Worm (Caenorhabditis elegans) whole organism, L1 larva: ENCODE results near the gene rpl-12.

Experiments used
- egl-27 ChIP-seq, 2 experiments: fragments of 150-350 bp in 1 of 2; sonication (generic microtip); optimal IDR thresholded peaks; 3 replicates each; lab custom pipeline; 2017 to 2018; ENCODE audit warnings: missing biosample characterization in 2 of 2, missing genetic modification characterization in 2 of 2, missing genetic modification reagents in 2 of 2
- elt-3 ChIP-seq, 6 experiments: fragments of 150-350 bp in 1 of 6; sonication (generic microtip); optimal IDR thresholded peaks; 2 replicates each; lab custom pipeline; 2017 to 2018; ENCODE audit warnings: missing biosample characterization in 6 of 6, missing genetic modification characterization in 6 of 6, inconsistent platforms in 1 of 6
- irx-1 ChIP-seq: sonication (generic microtip); optimal IDR thresholded peaks from 2 replicates; lab custom pipeline; 2016; ENCODE audit warnings: missing genetic modification characterization, missing compliant biosample characterization
- lin-39 ChIP-seq: fragments of 150-350 bp; optimal IDR thresholded peaks from 2 replicates; lab custom pipeline; 2014; ENCODE audit warnings: missing biosample characterization, missing genetic modification reagents, missing genetic modification characterization
- lsy-2 ChIP-seq, 2 experiments: fragments of 150-350 bp; optimal IDR thresholded peaks; 2 replicates each; lab custom pipeline; 2014; ENCODE audit warnings: missing biosample characterization in 2 of 2, missing genetic modification characterization in 2 of 2
- unc-62 ChIP-seq: fragments of 150-350 bp; optimal IDR thresholded peaks from 2 replicates; lab custom pipeline; 2014; ENCODE audit warnings: missing biosample characterization, missing genetic modification reagents, missing genetic modification characterization
- zip-4 ChIP-seq: fragments of 200-800 bp; sonication (Bioruptor generic); optimal IDR thresholded peaks from 2 replicates; lab custom pipeline; 2018; ENCODE audit warnings: mild to moderate bottlenecking, missing genetic modification characterization, moderate library complexity, missing compliant biosample characterization

DNA sequence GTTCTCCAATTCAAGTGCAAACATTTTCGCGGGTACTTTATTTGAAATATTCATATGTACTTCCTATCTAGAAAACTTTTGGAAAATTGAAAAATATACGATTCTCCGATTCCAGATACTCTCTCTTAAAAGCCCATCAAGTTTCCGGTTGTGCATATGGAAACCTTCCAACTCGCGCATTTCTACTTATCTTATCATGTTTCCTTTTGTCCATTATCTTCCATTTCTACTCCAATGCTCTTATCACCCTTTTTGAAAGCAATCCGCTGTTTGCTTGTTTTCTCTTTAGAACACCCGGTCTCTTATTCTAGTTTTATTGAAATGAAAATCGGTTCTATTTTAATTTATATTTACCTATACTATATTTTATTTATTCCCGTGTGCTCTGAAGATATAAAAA is 18.8 kb downstream of the rpl-12 start, which contains the start of gene C48D1.5:
- TF ChIP-seq irx-1 (tag; lab: Kevin White, UChicago) (no peak), lin-39 (tag; lab: Kevin White, UChicago) (no peak), unc-62 (no peak), zip-4 (GFP tag; lab: Kevin White, UChicago) (no peak), egl-27 (tag; optimal IDR thresholded peaks at IDR 0.05; lab: Kevin White, UChicago) (no peak), lsy-2 (tag; optimal IDR thresholded peaks at IDR 0.05; lab: Kevin White, UChicago) (no peak), elt-3 (tag; optimal IDR thresholded peaks at IDR 0.05; lab: Kevin White, UChicago) (no peak)
